Worm (Caenorhabditis elegans) whole organism, L4/young adult: Measurements from ENCODE around the gene sre-20.
A peak's percentile ranks its signal among the peaks of the same experiment; 100 is the strongest.

Source experiments
- W03F9.2 ChIP-seq: fragments of 150-350 bp; optimal IDR thresholded peaks from 2 replicates; lab custom pipeline; 2014; ENCODE audit warnings: missing biosample characterization, missing genetic modification characterization
- dao-5 ChIP-seq: sonication (generic microtip); optimal IDR thresholded peaks from 2 replicates; lab custom pipeline; 2016; ENCODE audit warnings: missing genotype, missing genetic modification characterization, moderate library complexity, missing compliant biosample characterization
- him-1 ChIP-seq: sonication (generic microtip); optimal IDR thresholded peaks from 2 replicates; lab custom pipeline; 2016; ENCODE audit warnings: missing genotype, missing genetic modification reagents, missing genetic modification characterization, missing compliant biosample characterization

sre-20 gene

ce11 chrV:12806190-12806589 lies 21.4 kb upstream of the sre-20 start, which contains the start of gene ZC443.7:
Gene ZC443.7 (plus strand): TSS chrV:12806490.
- no peak for TF ChIP-seq W03F9.2 (tag; lab: Kevin White, UChicago)
- no peak for TF ChIP-seq dao-5 (tag; lab: Kevin White, UChicago)
- TF ChIP-seq him-1, result no peak

ce11 chrV:12803274-12803673 lies 18.5 kb upstream of the sre-20 start, which contains the start of gene srbc-45:
Gene srbc-45 (plus strand): TSS chrV:12803574.
- TF ChIP-seq W03F9.2 (tag; lab: Kevin White, UChicago), result no peak
- TF ChIP-seq him-1, result no peak
- TF ChIP-seq dao-5 (tag; lab: Kevin White, UChicago), result no peak

ce11 chrV:12800171-12800570 lies 15.4 kb upstream of the sre-20 start, which contains the start of gene ugt-3:
Gene ugt-3 (minus strand): TSS chrV:12800271.
- TF ChIP-seq dao-5 (tag; lab: Kevin White, UChicago) (no peak), W03F9.2 (tag; lab: Kevin White, UChicago) (no peak), him-1 (no peak)

- TF ChIP-seq dao-5 (tag; lab: Kevin White, UChicago) (no peak), W03F9.2 (tag; lab: Kevin White, UChicago) (no peak), him-1 (no peak)
Observed at ce11 chrV:12797992-12798391, 13.2 kb upstream of the sre-20 start, which contains the start of gene ugt-6. Gene ugt-6 (minus strand): TSS chrV:12798224.

- no peak for TF ChIP-seq W03F9.2 (tag; lab: Kevin White, UChicago)
- TF ChIP-seq him-1, result no peak
- no peak for TF ChIP-seq dao-5 (tag; lab: Kevin White, UChicago)
Observed at ce11 chrV:12796908-12797490, 12.2 kb upstream of the sre-20 start.

ce11 chrV:12795927-12796326 lies 11.2 kb upstream of the sre-20 start:
- TF ChIP-seq dao-5 (tag; lab: Kevin White, UChicago) (no peak), W03F9.2 (tag; lab: Kevin White, UChicago) (no peak), him-1 (no peak)

ce11 chrV:12795196-12795595 lies 10.4 kb upstream of the sre-20 start, which contains the start of gene ugt-4:
Gene ugt-4 (minus strand): TSS chrV:12795336.
- TF ChIP-seq dao-5 (tag; lab: Kevin White, UChicago) (no peak), him-1 (no peak), W03F9.2 (tag; lab: Kevin White, UChicago) (no peak)

- no peak for TF ChIP-seq W03F9.2 (tag; lab: Kevin White, UChicago)
- TF ChIP-seq him-1, result no peak
- TF ChIP-seq dao-5 (tag; lab: Kevin White, UChicago), result no peak
Observed at ce11 chrV:12792752-12793151, 8.0 kb upstream of the sre-20 start, which contains the start of gene ugt-5. Gene ugt-5 (minus strand): TSS chrV:12792965.

ce11 chrV:12790188-12790587 lies 5.4 kb upstream of the sre-20 start, which contains the start of gene srbc-43:
Gene srbc-43 (minus strand): TSS chrV:12790518.
- TF ChIP-seq him-1, result no peak
- no peak for TF ChIP-seq dao-5 (tag; lab: Kevin White, UChicago)
- no peak for TF ChIP-seq W03F9.2 (tag; lab: Kevin White, UChicago)

ce11 chrV:12788451-12788850 lies 3.7 kb upstream of the sre-20 start, which contains the start of gene srbc-44:
Gene srbc-44 (minus strand): TSS chrV:12788551.
- no peak for TF ChIP-seq him-1
- TF ChIP-seq dao-5 (tag; lab: Kevin White, UChicago), result no peak
- TF ChIP-seq W03F9.2 (tag; lab: Kevin White, UChicago), result no peak

- TF ChIP-seq him-1 (no peak), dao-5 (tag; lab: Kevin White, UChicago) (no peak), W03F9.2 (tag; lab: Kevin White, UChicago) (no peak)
Observed at ce11 chrV:12787026-12787425, 2.3 kb upstream of the sre-20 start, which contains the start of gene fkb-4. Gene fkb-4 (minus strand): TSS chrV:12787126.

- TF ChIP-seq dao-5 (tag; lab: Kevin White, UChicago) (no peak), W03F9.2 (tag; lab: Kevin White, UChicago) (no peak), him-1 (no peak)
Observed at ce11 chrV:12786340-12786739, 1.6 kb upstream of the sre-20 start.

ce11 chrV:12780248-12780647 lies 4.5 kb downstream of the sre-20 start:
- peak; percentile 29 for TF ChIP-seq him-1
- peak; percentile 61 for TF ChIP-seq dao-5 (tag; lab: Kevin White, UChicago)
- no peak for TF ChIP-seq W03F9.2 (tag; lab: Kevin White, UChicago)

- no peak for TF ChIP-seq him-1
- TF ChIP-seq W03F9.2 (tag; lab: Kevin White, UChicago), result no peak
- no peak for TF ChIP-seq dao-5 (tag; lab: Kevin White, UChicago)
Observed at ce11 chrV:12773852-12774251, 10.9 kb downstream of the sre-20 start.
